Fruit fly (Drosophila melanogaster) Kc167 (cell line): ENCODE measurements around the gene CG8508.

Experiments used
- Myc ChIP-seq: fragments of >200 bp; optimal IDR thresholded peaks from 2 replicates; lab custom pipeline; 2017; ENCODE audit warnings: missing external identifiers
- Sin3A ChIP-seq: fragments of >200 bp; optimal IDR thresholded peaks from 2 replicates; lab custom pipeline; 2018; ENCODE audit warnings: missing external identifiers
- h ChIP-seq: fragments of >200 bp; optimal IDR thresholded peaks from 3 replicates; lab custom pipeline; 2018; ENCODE audit warnings: missing external identifiers
- insv ChIP-seq: fragments of >200 bp; optimal IDR thresholded peaks from 3 replicates; lab custom pipeline; 2018; ENCODE audit warnings: missing external identifiers
- psq ChIP-seq: fragments of >200 bp; optimal IDR thresholded peaks from 2 replicates; lab custom pipeline; 2017; ENCODE audit warnings: missing external identifiers
- ttk ChIP-seq: sonication (Bioruptor generic); optimal IDR thresholded peaks from 2 replicates; lab custom pipeline; 2017; ENCODE audit warnings: missing external identifiers

CG8508 gene

DNA sequence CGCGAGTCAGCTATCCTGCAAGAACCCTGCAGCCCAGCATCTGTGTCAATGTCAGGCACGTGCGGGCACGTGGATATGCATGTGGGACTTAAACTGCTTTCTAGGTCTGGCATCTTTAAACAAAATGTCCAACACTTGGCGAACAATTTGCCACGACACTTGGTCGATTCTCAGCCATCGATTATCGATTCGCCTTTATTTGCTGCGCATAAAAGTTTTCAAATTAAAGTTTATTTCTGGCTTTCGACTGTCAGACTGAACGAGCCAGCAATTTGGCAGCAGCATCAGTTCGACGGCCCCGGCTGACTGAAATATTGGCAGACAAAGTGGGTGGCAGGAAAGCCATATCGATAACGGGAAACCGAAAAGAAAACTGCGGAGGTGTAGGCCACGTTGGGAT, 48.2 kb downstream of the CG8508 start:
- TF ChIP-seq Myc (lab: Kevin White, UChicago) (no peak), insv (lab: Kevin White, UChicago) (no peak), h (lab: Kevin White, UChicago) (no peak), Sin3A (lab: Kevin White, UChicago) (no peak), ttk (lab: Kevin White, UChicago) (no peak), psq (no peak)
